Worm (Caenorhabditis elegans): ENCODE data around the gene pha-4.

The pha-4 gene

DNA sequence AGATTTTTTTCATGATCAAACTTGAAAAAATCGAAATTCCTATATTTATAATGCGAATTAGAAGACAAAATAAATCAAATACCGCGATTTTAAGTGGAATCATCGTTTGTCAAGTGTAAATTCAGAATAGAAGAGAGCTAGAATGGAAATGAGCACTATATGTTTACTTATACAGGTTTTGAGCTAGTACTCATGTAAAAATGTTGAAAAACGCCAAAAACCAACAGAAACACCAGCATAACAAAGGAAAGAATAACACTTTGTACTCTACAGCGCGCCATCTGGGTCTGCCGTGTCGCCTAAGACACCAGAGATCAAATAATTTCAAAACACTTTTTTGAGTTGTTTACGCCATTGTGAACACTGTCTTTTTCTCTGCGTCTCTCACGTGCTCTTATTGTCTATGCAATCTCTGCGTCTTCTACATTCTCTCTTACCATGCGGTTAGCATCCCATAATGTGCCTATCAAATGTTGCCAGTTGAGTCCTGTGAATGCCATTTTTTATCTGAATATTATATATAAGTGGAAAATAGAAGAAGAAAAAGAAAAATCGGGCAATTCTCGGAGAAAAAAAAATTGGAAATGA, 24.0 kb upstream of the pha-4 start, which contains the start of gene ipla-3:
TSS of gene ipla-3 (minus strand) at position 510 of the 588 bp plus-strand sequence.
- peak; percentile 44 for TF ChIP-seq W03F9.2 (tag; optimal IDR thresholded peaks at IDR 0.05)
- no peak for TF ChIP-seq him-1 (tag; optimal IDR thresholded peaks at IDR 0.05)
- TF ChIP-seq dao-5 (tag; optimal IDR thresholded peaks at IDR 0.05), result no peak

DNA sequence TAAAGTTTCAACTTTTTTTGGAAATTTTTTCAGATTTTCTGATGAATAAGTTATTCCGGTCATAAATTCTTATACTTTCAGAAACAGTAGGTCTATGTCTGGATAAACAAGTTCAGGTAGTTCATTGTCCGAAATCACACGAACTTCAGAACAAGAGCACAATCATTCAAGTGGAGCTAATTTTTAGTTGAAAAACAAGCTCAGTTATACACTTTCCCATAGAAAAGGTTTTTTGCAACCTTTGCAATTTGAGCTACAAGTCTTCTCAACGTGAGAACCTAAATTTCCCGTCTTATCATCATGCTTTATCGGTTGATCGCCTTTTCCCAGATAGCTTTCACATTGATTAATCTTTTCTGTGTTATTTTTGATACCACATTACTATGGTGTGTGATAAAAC, 21.1 kb upstream of the pha-4 start, which contains the start of gene srxa-1:
TSS of gene srxa-1 (plus strand) at position 301 of the 400 bp plus-strand sequence.
- no peak for TF ChIP-seq dao-5 (tag; optimal IDR thresholded peaks at IDR 0.05)
- TF ChIP-seq W03F9.2 (tag; optimal IDR thresholded peaks at IDR 0.05), result no peak
- no peak for TF ChIP-seq him-1 (tag; optimal IDR thresholded peaks at IDR 0.05)

DNA sequence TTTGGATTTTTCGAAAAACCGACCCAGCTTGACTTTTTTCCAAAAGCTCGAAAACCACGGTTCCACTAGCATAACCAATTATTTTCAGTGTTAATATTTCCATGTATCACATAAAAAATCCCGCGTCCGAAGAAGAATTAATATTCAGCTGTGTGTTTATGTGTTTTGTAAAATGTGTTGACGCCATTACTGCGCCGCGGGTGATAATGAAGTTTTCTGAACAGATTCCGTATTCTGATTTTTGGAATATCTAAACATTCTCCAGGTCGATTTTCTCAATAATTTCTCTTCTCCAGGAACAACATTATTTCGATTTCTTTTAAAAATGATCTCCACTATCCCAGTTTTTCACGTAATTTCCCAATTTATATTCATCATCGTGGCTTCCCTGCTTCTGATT, 18.2 kb upstream of the pha-4 start, which contains the start of gene srxa-6:
TSS of gene srxa-6 (plus strand) at position 301 of the 400 bp plus-strand sequence.
- no peak for TF ChIP-seq W03F9.2 (tag; optimal IDR thresholded peaks at IDR 0.05)
- no peak for TF ChIP-seq him-1 (tag; optimal IDR thresholded peaks at IDR 0.05)

DNA sequence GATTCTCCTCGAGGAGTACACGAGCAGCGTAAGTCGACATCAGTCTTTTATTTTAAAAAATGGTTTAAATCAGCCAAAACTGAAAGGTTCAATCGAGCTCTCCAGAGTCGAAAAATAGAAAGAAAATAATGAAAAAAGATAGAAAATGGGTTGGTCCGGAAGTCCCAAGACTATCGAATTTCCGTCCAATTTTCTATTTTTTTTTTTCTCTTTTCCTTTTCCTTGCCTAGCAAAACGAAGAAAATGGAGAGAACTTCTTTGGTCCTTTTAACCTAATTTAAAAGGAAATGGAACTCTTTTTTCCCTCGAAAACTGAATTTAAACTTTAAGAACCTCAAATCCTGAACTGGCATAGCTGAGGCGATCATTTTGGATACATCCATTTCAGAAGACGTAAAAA, 13.5 kb upstream of the pha-4 start:
- TF ChIP-seq dao-5 (tag; optimal IDR thresholded peaks at IDR 0.05) (no peak), him-1 (tag; optimal IDR thresholded peaks at IDR 0.05) (no peak), W03F9.2 (tag; optimal IDR thresholded peaks at IDR 0.05) (no peak)

DNA sequence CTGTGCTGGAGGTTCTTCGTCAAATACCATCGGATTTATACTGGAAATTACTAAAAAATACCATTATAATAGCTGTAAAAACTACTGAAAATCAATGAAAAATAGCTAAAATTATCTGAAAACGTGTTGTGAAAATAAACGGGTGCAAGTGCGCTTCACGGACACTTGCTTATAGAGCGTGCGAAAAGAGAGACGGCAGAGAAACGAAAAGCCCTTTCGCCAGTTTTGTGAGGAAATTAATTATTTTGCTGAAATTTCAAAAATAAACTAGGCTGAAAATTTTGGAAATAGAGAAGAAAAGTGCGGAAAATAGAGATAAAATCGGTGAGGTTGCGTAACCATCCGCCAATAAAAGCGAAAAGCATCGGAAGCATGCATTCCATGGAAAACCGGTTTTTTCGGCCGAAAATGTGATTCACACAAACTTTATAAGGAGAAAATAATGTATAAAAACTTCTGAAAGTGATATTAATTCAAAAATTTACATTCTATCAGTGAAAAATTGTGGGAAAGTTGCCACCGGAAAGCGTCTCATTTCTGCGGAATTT, 8.5 kb upstream of the pha-4 start, which contains the start of gene dnj-25:
TSS of gene dnj-25 (minus strand) at position 57 of the 548 bp plus-strand sequence.
- no peak for TF ChIP-seq W03F9.2 (tag; optimal IDR thresholded peaks at IDR 0.05)
- no peak for TF ChIP-seq him-1 (tag; optimal IDR thresholded peaks at IDR 0.05)
- no peak for TF ChIP-seq dao-5 (tag; optimal IDR thresholded peaks at IDR 0.05)

DNA sequence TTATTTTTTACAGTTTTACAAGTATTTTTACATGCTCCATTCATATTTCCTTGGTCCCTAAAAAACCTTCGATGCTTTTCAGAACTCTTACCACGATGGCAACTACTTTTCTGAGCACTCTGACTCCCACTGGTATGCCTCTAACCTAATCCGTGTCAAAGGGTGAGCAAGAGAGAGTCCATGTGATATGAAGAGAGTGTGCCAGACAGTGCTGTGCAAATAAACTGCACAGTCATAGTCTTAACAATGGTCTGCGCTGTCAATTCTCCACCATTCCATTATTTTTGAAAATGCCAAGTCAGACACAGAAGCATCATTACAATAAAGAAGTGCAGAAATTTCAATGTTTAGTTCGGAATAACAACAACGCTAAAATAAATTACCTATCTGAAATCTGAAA, 7.6 kb upstream of the pha-4 start:
- no peak for TF ChIP-seq W03F9.2 (tag; optimal IDR thresholded peaks at IDR 0.05)
- no peak for TF ChIP-seq him-1 (tag; optimal IDR thresholded peaks at IDR 0.05)
- TF ChIP-seq dao-5 (tag; optimal IDR thresholded peaks at IDR 0.05), result no peak

DNA sequence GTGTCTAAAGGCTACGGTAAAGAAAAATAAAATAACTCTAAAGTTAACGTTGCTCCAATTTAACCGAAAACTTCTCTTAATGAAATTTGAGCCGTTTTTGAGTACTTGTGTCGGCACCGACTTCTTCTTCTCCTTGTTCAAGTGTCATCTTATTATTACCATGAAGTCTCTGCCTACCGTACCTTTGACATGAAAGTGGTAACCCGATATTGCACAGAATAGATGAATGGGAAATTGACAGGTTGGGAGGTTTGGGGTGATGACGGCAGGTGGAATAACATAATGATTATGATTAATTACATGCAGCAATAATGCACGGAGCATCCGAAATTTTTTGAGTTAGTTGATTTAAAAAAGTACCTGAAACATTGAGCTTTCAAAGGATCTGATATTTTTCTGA, 6.0 kb upstream of the pha-4 start:
- TF ChIP-seq him-1 (tag; optimal IDR thresholded peaks at IDR 0.05) (no peak), dao-5 (tag; optimal IDR thresholded peaks at IDR 0.05) (no peak), W03F9.2 (tag; optimal IDR thresholded peaks at IDR 0.05) (no peak)

DNA sequence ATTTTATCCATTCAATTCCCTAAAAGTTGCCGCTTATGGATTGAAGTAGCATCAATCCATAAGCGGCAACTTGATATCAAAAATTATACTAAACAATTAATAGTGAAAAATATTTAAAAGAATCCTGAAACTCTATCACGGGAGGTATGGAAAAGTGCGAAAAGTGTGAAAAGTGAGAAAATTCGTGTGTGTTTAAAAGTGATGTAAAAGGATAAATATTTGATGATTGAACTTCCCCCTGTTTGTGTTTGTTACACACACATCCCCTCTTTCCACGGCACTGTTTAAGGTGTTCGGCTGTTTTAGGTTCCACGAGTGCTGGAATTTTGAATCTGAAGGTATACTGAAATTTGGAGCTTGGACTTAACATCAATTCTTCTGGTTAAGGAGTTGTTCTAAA, 4.9 kb upstream of the pha-4 start:
- TF ChIP-seq W03F9.2 (tag; optimal IDR thresholded peaks at IDR 0.05), result no peak
- no peak for TF ChIP-seq him-1 (tag; optimal IDR thresholded peaks at IDR 0.05)
- no peak for TF ChIP-seq dao-5 (tag; optimal IDR thresholded peaks at IDR 0.05)

DNA sequence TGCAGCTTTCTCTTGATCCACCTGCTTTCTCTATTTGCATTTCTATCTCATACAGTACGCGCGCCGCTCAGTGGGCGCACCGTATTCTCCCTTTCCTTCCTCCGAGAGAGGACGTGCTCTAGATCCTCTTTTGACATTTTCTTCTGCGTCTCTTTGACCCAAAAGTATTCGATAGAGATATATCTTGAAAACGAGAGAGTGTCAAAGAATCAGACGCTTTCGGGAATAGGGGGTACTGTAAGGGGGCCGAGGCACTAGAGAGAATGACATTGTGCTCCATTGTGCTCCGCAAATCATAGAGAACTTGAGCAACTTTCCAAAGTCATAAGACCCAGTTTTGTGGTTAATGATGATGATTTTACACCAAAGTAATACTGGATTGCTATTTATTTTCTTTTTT, 3.8 kb upstream of the pha-4 start:
- no peak for TF ChIP-seq him-1 (tag; optimal IDR thresholded peaks at IDR 0.05)
- no peak for TF ChIP-seq dao-5 (tag; optimal IDR thresholded peaks at IDR 0.05)
- TF ChIP-seq W03F9.2 (tag; optimal IDR thresholded peaks at IDR 0.05), result no peak

DNA sequence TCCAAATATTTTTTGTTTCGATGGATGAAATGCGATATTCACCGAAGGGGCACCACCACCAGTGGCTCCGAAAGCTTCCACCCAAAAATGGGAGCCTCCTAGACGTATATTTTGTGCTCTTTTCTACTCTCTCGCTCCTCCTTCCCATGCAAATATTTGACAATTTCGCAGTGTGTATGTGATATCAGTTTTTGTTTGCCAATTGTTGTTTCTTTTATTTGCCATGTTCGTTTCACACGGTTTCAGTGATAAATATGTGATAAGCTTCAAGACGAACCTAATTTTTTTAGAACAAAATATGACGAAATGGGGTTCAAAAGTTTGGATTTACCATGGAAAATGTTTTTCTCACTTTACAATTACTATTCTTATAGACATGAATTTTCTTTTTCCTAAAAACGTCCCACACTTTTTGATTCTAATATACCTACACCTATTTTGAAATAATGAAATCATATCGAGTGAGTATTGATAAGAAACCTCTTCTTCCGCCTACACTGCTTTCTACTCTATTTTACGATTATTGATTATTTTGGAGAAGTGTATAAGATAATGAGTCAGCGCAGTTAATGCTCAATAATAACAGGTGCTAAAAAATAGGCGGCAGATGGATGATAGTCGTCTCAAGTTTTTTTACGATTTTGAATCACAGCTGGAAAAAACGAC, 1.1 kb downstream of the pha-4 start:
- no peak for TF ChIP-seq dao-5 (tag; optimal IDR thresholded peaks at IDR 0.05)
- TF ChIP-seq him-1 (tag; optimal IDR thresholded peaks at IDR 0.05), result no peak
- TF ChIP-seq W03F9.2 (tag; optimal IDR thresholded peaks at IDR 0.05), result no peak

DNA sequence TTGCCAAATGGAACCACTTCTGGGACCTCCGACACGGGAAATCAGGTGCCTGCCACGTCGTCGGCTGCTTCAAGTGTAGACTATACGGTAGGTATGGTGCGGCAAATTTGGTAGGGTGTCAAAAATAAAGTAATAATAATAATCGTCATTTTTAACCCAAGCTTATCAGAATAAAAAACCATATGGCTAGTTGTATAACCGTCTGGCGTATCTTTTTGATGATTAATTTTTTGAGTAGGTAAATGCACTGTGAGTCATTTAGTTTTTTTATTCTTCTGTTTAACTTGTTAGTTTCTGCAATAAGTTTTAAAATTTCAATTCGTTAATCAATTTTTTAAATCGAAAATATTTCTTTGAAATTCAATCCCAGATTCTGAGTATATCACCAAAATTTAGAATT, 2.6 kb downstream of the pha-4 start:
- TF ChIP-seq dao-5 (tag; optimal IDR thresholded peaks at IDR 0.05) (no peak), W03F9.2 (tag; optimal IDR thresholded peaks at IDR 0.05) (no peak), him-1 (tag; optimal IDR thresholded peaks at IDR 0.05) (no peak)

DNA sequence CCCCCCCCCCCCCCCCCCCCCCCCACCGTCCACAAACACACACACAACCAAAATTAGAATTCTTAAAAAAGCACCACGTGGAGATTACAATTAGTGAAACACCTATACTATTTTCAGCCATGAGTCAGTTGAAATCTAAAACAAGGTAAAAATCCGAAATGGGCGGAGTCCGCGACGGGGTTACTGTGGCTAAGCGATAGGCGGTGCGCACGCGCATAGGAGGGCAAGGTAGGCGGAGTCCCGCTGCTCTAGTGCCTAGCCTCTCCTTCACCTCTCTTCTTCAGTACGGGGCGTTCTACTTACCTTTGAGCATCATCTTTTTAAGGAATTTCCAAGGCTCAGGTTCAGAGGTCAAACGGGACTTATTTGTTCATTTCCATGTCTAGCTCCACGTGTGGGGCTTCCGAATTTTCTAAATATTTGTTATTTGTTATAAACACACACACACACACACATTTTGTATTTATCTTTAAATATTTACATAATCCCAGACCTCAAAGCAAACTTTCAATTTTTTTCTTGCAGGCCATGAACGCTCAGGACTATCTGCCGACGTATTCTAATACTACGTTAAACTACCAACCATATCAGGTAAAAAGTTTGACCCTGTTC, 3.6 kb downstream of the pha-4 start:
- no peak for TF ChIP-seq him-1 (tag; optimal IDR thresholded peaks at IDR 0.05)
- TF ChIP-seq dao-5 (tag; optimal IDR thresholded peaks at IDR 0.05), result no peak
- TF ChIP-seq W03F9.2 (tag; optimal IDR thresholded peaks at IDR 0.05), result no peak

DNA sequence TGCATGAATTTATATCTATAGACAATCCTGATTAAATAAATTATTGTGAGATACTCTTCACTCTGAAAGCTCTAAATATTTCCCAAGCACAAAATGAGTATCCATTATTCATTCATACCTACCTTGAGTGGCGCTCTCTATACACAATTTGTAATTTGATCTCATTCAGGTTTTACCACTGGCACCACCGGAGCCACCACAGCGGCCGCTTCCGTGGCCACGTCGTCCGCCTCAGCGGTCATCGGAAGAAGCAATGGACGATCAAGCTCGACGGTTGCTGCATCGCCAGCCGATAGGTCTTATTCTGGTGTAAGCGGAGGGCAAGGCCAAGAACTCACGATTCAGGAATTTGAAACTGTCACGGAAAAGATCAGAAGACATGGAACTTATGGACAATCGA, 4.4 kb downstream of the pha-4 start:
- TF ChIP-seq W03F9.2 (tag; optimal IDR thresholded peaks at IDR 0.05), result no peak
- TF ChIP-seq dao-5 (tag; optimal IDR thresholded peaks at IDR 0.05), result no peak
- TF ChIP-seq him-1 (tag; optimal IDR thresholded peaks at IDR 0.05), result no peak

DNA sequence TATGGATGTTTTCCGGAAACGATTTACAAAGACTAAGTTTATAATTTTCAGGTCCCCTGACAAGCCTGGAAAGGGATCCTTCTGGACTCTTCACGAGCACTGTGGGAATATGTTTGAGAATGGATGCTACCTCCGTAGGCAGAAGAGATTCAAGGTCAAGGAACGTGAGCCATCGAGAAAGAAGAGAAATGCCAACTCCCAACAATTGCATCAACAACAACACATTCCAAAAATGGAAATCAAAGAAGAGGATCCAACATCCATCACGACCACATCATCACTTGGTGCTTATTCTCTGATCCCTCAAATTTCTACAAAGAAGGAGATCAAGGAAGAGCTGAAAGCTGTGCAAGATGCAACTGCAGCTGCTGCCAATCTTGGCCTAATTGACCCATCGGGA, 5.3 kb downstream of the pha-4 start:
- no peak for TF ChIP-seq W03F9.2 (tag; optimal IDR thresholded peaks at IDR 0.05)
- no peak for TF ChIP-seq him-1 (tag; optimal IDR thresholded peaks at IDR 0.05)
- TF ChIP-seq dao-5 (tag; optimal IDR thresholded peaks at IDR 0.05), result no peak
